In genomic region chr2L:8533632-8534031, dm6 we compare ENCODE assay signal across 2 fruit fly cellular contexts.
A peak's percentile ranks its signal among the peaks of the same experiment; 100 is the strongest.
TF ChIP-seq lines count a peak whose summit lies in the region.

No protein-coding gene starts in this region.

- no peak for TF ChIP-seq CTCF in whole organism, embryonic (GFP tag; optimal IDR thresholded peaks at IDR 0.05; lab: Kevin White, UChicago)

TF ChIP-seq in whole organism, embryonic, 481 proteins besides CTCF, POLR2A, EP300 and RAD21:
- 0 out of 2 replicates have a peak, but pooled peaks have one; percentile 15 for TF ChIP-seq dati (GFP tag; IDR thresholded peaks at IDR 0.05; lab: Robert Waterston, UW)
- TF ChIP-seq Elba2 (GFP tag; optimal IDR thresholded peaks at IDR 0.05; lab: Kevin White, UChicago) = no peak
- TF ChIP-seq lab (GFP tag; optimal IDR thresholded peaks at IDR 0.05; lab: Kevin White, UChicago) = peak; percentile 54
- TF ChIP-seq pb (GFP tag; optimal IDR thresholded peaks at IDR 0.05; lab: Kevin White, UChicago) = no peak
- TF ChIP-seq CG9797 (GFP tag; optimal IDR thresholded peaks at IDR 0.05; lab: Kevin White, UChicago) = no peak
- peak; percentile 16 for TF ChIP-seq CG10431 (GFP tag; optimal IDR thresholded peaks at IDR 0.05; lab: Kevin White, UChicago)
- no peak for TF ChIP-seq Sry-δ (GFP tag; optimal IDR thresholded peaks at IDR 0.05; lab: Kevin White, UChicago)
- TF ChIP-seq kni (GFP tag; optimal IDR thresholded peaks at IDR 0.05; lab: Kevin White, UChicago) = peak; percentile 16
- peak; percentile 68 for TF ChIP-seq z (GFP tag; IDR thresholded peaks at IDR 0.05; lab: Robert Waterston, UW)
- TF ChIP-seq CG13424 (tag; optimal IDR thresholded peaks at IDR 0.05; lab: Kevin White, UChicago) = no peak
- no peak for TF ChIP-seq lov (optimal IDR thresholded peaks at IDR 0.05; lab: Kevin White, UChicago)
- 0 out of 3 replicates have a peak, but pooled peaks have one; percentile 25 for TF ChIP-seq lov (GFP tag; IDR thresholded peaks at IDR 0.05; lab: Robert Waterston, UW)
- TF ChIP-seq oc (tag; optimal IDR thresholded peaks at IDR 0.05; lab: Kevin White, UChicago) = peak; percentile 43
- TF ChIP-seq twi (tag; optimal IDR thresholded peaks at IDR 0.05; lab: Kevin White, UChicago) = peak; percentile 33
- no peak for TF ChIP-seq sqz (GFP tag; optimal IDR thresholded peaks at IDR 0.05; lab: Kevin White, UChicago)
- 0 out of 2 replicates have a peak, but pooled peaks have one; percentile 12 for TF ChIP-seq vvl (GFP tag; IDR thresholded peaks at IDR 0.05; lab: Robert Waterston, UW)
- TF ChIP-seq CG15601 (tag; optimal IDR thresholded peaks at IDR 0.05; lab: Kevin White, UChicago) = peak; percentile 78
- TF ChIP-seq sens (GFP tag; lab: Kevin White, UChicago) = peak; percentile 58
- no peak for TF ChIP-seq CG17361 (GFP tag; IDR thresholded peaks at IDR 0.05; lab: Robert Waterston, UW)
- no peak for TF ChIP-seq ase (GFP tag; IDR thresholded peaks at IDR 0.05; lab: Robert Waterston, UW)
- no peak for TF ChIP-seq Ets97D (GFP tag; optimal IDR thresholded peaks at IDR 0.05; lab: Kevin White, UChicago)
- TF ChIP-seq CG8388 (GFP tag; optimal IDR thresholded peaks at IDR 0.05; lab: Kevin White, UChicago) = peak; percentile 9

TF ChIP-seq in whole organism, prepupa, 60 proteins besides CTCF, POLR2A, EP300 and RAD21:
- TF ChIP-seq acj6 (GFP tag; optimal IDR thresholded peaks at IDR 0.05; lab: Kevin White, UChicago) (no peak), fkh (GFP tag; optimal IDR thresholded peaks at IDR 0.05; lab: Kevin White, UChicago) (peak; percentile 28), Sox14 (GFP tag; optimal IDR thresholded peaks at IDR 0.05; lab: Kevin White, UChicago) (no peak)
